Worm (Caenorhabditis elegans) whole organism, L4 larva: ENCODE results near the gene hacl-1.

Experiments
- F10B5.3 ChIP-seq: sonication (generic microtip); optimal IDR thresholded peaks from 2 replicates; lab custom pipeline; 2016; ENCODE audit warnings: mild to moderate bottlenecking, missing genetic modification characterization, missing compliant biosample characterization
- F37D6.2 ChIP-seq: sonication (generic microtip); optimal IDR thresholded peaks from 2 replicates; lab custom pipeline; 2016; ENCODE audit warnings: mild to moderate bottlenecking, missing genetic modification characterization, missing compliant biosample characterization
- F44E2.7 ChIP-seq: fragments of 200-800 bp; sonication (Bioruptor generic); IDR thresholded peaks from 2 replicates; pipeline ENCODE4 v2.1.2; 2022; ENCODE audit warnings: missing genetic modification characterization, missing compliant biosample characterization
- F49E8.2 ChIP-seq: sonication (generic microtip); optimal IDR thresholded peaks from 2 replicates; lab custom pipeline; 2016; ENCODE audit warnings: missing compliant biosample characterization, mild to moderate bottlenecking, missing genetic modification characterization, borderline replicate concordance
- R02D3.7 ChIP-seq: fragments of 150-350 bp; sonication (generic microtip); optimal IDR thresholded peaks from 3 replicates; lab custom pipeline; 2014; ENCODE audit warnings: missing biosample characterization, missing genetic modification characterization
- T20F7.1 ChIP-seq: fragments of 200-800 bp; sonication (Bioruptor generic); optimal IDR thresholded peaks from 2 replicates; lab custom pipeline; 2018; ENCODE audit warnings: mild to moderate bottlenecking, missing genetic modification characterization, missing compliant biosample characterization
- T26A8.4 ChIP-seq: fragments of 200-800 bp; sonication (Bioruptor generic); IDR thresholded peaks from 2 replicates; pipeline ENCODE4 v1.3.6; 2022; ENCODE audit warnings: missing genetic modification characterization, missing compliant biosample characterization
- aha-1 ChIP-seq: fragments of 150-350 bp; peaks from one replicate; lab custom pipeline; 2014; ENCODE audit warnings: missing biosample characterization, missing genetic modification characterization
- ama-1 ChIP-seq: fragments of 150-350 bp; optimal IDR thresholded peaks from 2 replicates; lab custom pipeline; 2014; ENCODE audit warnings: inconsistent platforms, mixed read lengths
- arid-1 ChIP-seq: fragments of 200-800 bp; sonication (Bioruptor generic); conservative IDR thresholded peaks from 2 replicates; pipeline ENCODE4 v1.3.6; 2022; ENCODE audit warnings: missing genetic modification reagents, missing genetic modification characterization, missing compliant biosample characterization
- ceh-20 ChIP-seq: fragments of 200-800 bp; sonication (Bioruptor generic); IDR thresholded peaks from 2 replicates; pipeline ENCODE4 v1.3.6; 2022; ENCODE audit warnings: missing genetic modification reagents, missing genetic modification characterization, missing compliant biosample characterization
- ces-1 ChIP-seq: fragments of 150-350 bp; sonication (generic microtip); optimal IDR thresholded peaks from 4 replicates; lab custom pipeline; 2014; ENCODE audit warnings: missing biosample characterization, missing genetic modification reagents, missing genetic modification characterization
- ctbp-1 ChIP-seq: fragments of 200-800 bp; sonication (Bioruptor generic); IDR thresholded peaks from 2 replicates; pipeline ENCODE4 v1.3.6; 2022; ENCODE audit warnings: missing genetic modification reagents, missing genetic modification characterization, missing compliant biosample characterization
- daf-12 ChIP-seq: fragments of 150-350 bp; optimal IDR thresholded peaks from 2 replicates; lab custom pipeline; 2014; ENCODE audit warnings: missing biosample characterization, missing genetic modification reagents, missing genetic modification characterization
- daf-16 ChIP-seq, 3 experiments: sonication (generic microtip); optimal IDR thresholded peaks; 2 replicates each; lab custom pipeline; 2016 to 2017; ENCODE audit warnings: missing genetic modification characterization in 3 of 3, missing genetic modification reagents in 3 of 3, mild to moderate bottlenecking in 2 of 3, missing compliant biosample characterization in 2 of 3, missing biosample characterization in 1 of 3, moderate library complexity in 1 of 3
- dmd-6 ChIP-seq: fragments of 200-800 bp; sonication (Bioruptor generic); IDR thresholded peaks from 2 replicates; pipeline ENCODE4 v1.3.6; 2022; ENCODE audit warnings: missing genetic modification reagents, missing genetic modification characterization, missing compliant biosample characterization
- duxl-1 ChIP-seq: sonication (generic microtip); optimal IDR thresholded peaks from 2 replicates; lab custom pipeline; 2016; ENCODE audit warnings: mild to moderate bottlenecking, missing genetic modification characterization, moderate library complexity, missing compliant biosample characterization; ENCODE audit not compliant: poor library complexity
- dve-1 ChIP-seq: sonication (generic microtip); optimal IDR thresholded peaks from 2 replicates; lab custom pipeline; 2017; ENCODE audit warnings: antibody characterized with exemption, mild to moderate bottlenecking, missing genetic modification characterization, missing compliant biosample characterization; ENCODE audit not compliant: insufficient read depth
- hif-1 ChIP-seq, 2 experiments: sonication (generic microtip); optimal IDR thresholded peaks; 2 replicates each; lab custom pipeline; 2016 to 2017; ENCODE audit warnings: missing compliant biosample characterization in 2 of 2, missing genetic modification characterization in 2 of 2, missing genetic modification reagents in 2 of 2, missing genotype in 2 of 2, mild to moderate bottlenecking in 1 of 2
- hlh-11 ChIP-seq: fragments of 200-800 bp; sonication (Bioruptor generic); optimal IDR thresholded peaks from 2 replicates; lab custom pipeline; 2018; ENCODE audit warnings: mild to moderate bottlenecking, missing genetic modification characterization, missing compliant biosample characterization
- hlh-30 ChIP-seq: sonication (generic microtip); optimal IDR thresholded peaks from 2 replicates; lab custom pipeline; 2017; ENCODE audit warnings: antibody characterized with exemption, mild to moderate bottlenecking, missing genetic modification characterization, missing compliant biosample characterization; ENCODE audit not compliant: insufficient read depth
- hmg-1.1 ChIP-seq: fragments of 200-800 bp; sonication (Bioruptor generic); IDR thresholded peaks from 2 replicates; pipeline ENCODE4 v1.3.6; 2022; ENCODE audit warnings: missing genetic modification reagents, missing genetic modification characterization, missing compliant biosample characterization
- jun-1 ChIP-seq: fragments of 150-350 bp; optimal IDR thresholded peaks from 2 replicates; lab custom pipeline; 2014; ENCODE audit warnings: missing biosample characterization, missing genetic modification reagents, missing genetic modification characterization
- lim-7 ChIP-seq: fragments of 200-800 bp; sonication (Bioruptor generic); IDR thresholded peaks from 2 replicates; pipeline ENCODE4 v1.3.6; 2022; ENCODE audit warnings: missing genetic modification characterization, missing compliant biosample characterization
- lin-13 ChIP-seq: fragments of 150-350 bp; optimal IDR thresholded peaks from 2 replicates; lab custom pipeline; 2014; ENCODE audit warnings: missing biosample characterization, missing genetic modification reagents, missing genetic modification characterization
- lin-38 ChIP-seq: fragments of 200-800 bp; sonication (Bioruptor generic); IDR thresholded peaks from 2 replicates; pipeline ENCODE4 v1.3.6; 2022; ENCODE audit warnings: missing genetic modification reagents, missing genetic modification characterization, missing compliant biosample characterization
- lir-3 ChIP-seq: sonication (generic microtip); optimal IDR thresholded peaks from 2 replicates; lab custom pipeline; 2016; ENCODE audit warnings: mild to moderate bottlenecking, missing genetic modification characterization, missing compliant biosample characterization
- lsy-2 ChIP-seq, 2 experiments: fragments of 150-350 bp in 1 of 2; sonication (generic microtip) in 1 of 2; optimal IDR thresholded peaks; 2 replicates each; lab custom pipeline; 2014 to 2017; ENCODE audit warnings: missing biosample characterization in 2 of 2, missing genetic modification characterization in 2 of 2
- mep-1 ChIP-seq: fragments of 150-350 bp; sonication (generic microtip); optimal IDR thresholded peaks from 3 replicates; lab custom pipeline; 2014; ENCODE audit warnings: missing biosample characterization, missing genetic modification characterization
- mes-2 ChIP-seq: sonication (generic microtip); optimal IDR thresholded peaks from 2 replicates; lab custom pipeline; 2016; ENCODE audit warnings: missing genotype, mild to moderate bottlenecking, missing genetic modification characterization, missing compliant biosample characterization; ENCODE audit not compliant: poor library complexity, severe bottlenecking
- nhr-102 ChIP-seq: sonication (generic microtip); optimal IDR thresholded peaks from 2 replicates; lab custom pipeline; 2016; ENCODE audit warnings: mild to moderate bottlenecking, missing genetic modification characterization, moderate library complexity, missing compliant biosample characterization
- nhr-111 ChIP-seq: fragments of 200-800 bp; sonication (Bioruptor generic); optimal IDR thresholded peaks from 2 replicates; lab custom pipeline; 2018; ENCODE audit warnings: mild to moderate bottlenecking, missing genetic modification characterization, missing compliant biosample characterization
- nhr-25 ChIP-seq: sonication (generic microtip); optimal IDR thresholded peaks from 2 replicates; lab custom pipeline; 2017; ENCODE audit warnings: missing genetic modification characterization, mild to moderate bottlenecking, missing compliant biosample characterization, antibody characterized with exemption, moderate library complexity, borderline replicate concordance; ENCODE audit not compliant: insufficient read depth
- nhr-28 ChIP-seq: fragments of 150-350 bp; optimal IDR thresholded peaks from 2 replicates; lab custom pipeline; 2014; ENCODE audit warnings: missing biosample characterization, missing genetic modification characterization
- nhr-48 ChIP-seq: sonication (generic microtip); optimal IDR thresholded peaks from 2 replicates; lab custom pipeline; 2016; ENCODE audit warnings: mild to moderate bottlenecking, missing genetic modification characterization, missing compliant biosample characterization
- nhr-77 ChIP-seq: fragments of 150-350 bp; optimal IDR thresholded peaks from 2 replicates; lab custom pipeline; 2014; ENCODE audit warnings: missing biosample characterization, missing genetic modification characterization
- sdz-12 ChIP-seq: fragments of 200-800 bp; sonication (Bioruptor generic); optimal IDR thresholded peaks from 2 replicates; lab custom pipeline; 2018; ENCODE audit warnings: mild to moderate bottlenecking, missing genetic modification characterization, missing compliant biosample characterization
- spr-3 ChIP-seq: fragments of 200-800 bp; sonication (Bioruptor generic); optimal IDR thresholded peaks from 2 replicates; lab custom pipeline; 2018; ENCODE audit warnings: mild to moderate bottlenecking, missing genetic modification characterization, missing compliant biosample characterization
- tag-97 ChIP-seq: fragments of 200-800 bp; sonication (Bioruptor generic); IDR thresholded peaks from 2 replicates; pipeline ENCODE4 v1.3.6; 2022; ENCODE audit warnings: missing genetic modification characterization, missing compliant biosample characterization
- tra-1 ChIP-seq: fragments of 200-800 bp; sonication (Bioruptor generic); IDR thresholded peaks from 2 replicates; pipeline ENCODE4 v1.3.6; 2022; ENCODE audit warnings: missing genetic modification reagents, missing genetic modification characterization, missing compliant biosample characterization
- unc-62 ChIP-seq, 3 experiments: fragments of 150-350 bp in 1 of 3; sonication (generic microtip); optimal IDR thresholded peaks in 2 of 3; peaks in 1 of 3; 1 replicate in 1 of 3; 2 replicates in 2 of 3; lab custom pipeline; 2014 to 2017; ENCODE audit warnings: missing biosample characterization in 3 of 3, missing genetic modification characterization in 3 of 3, missing genetic modification reagents in 3 of 3, missing genotype in 1 of 3
- vab-7 ChIP-seq: fragments of 200-800 bp; sonication (Bioruptor generic); IDR thresholded peaks from 2 replicates; pipeline ENCODE4 v1.3.6; 2022; ENCODE audit warnings: missing genetic modification reagents, missing genetic modification characterization, missing compliant biosample characterization
- zfp-2 ChIP-seq: sonication (generic microtip); optimal IDR thresholded peaks from 2 replicates; lab custom pipeline; 2016; ENCODE audit warnings: mild to moderate bottlenecking, missing genetic modification characterization, missing compliant biosample characterization
- zfp-3 ChIP-seq: fragments of 200-800 bp; sonication (Bioruptor generic); conservative IDR thresholded peaks from 2 replicates; pipeline ENCODE4 v1.3.6; 2022; ENCODE audit warnings: missing genetic modification reagents, missing genetic modification characterization, missing compliant biosample characterization
- zip-2 ChIP-seq: fragments of 150-350 bp; optimal IDR thresholded peaks from 2 replicates; lab custom pipeline; 2014; ENCODE audit warnings: missing biosample characterization, missing genetic modification characterization
- ztf-7 ChIP-seq: fragments of 150-350 bp; optimal IDR thresholded peaks from 2 replicates; lab custom pipeline; 2014; ENCODE audit warnings: missing biosample characterization, missing genetic modification characterization

Gene hacl-1

DNA sequence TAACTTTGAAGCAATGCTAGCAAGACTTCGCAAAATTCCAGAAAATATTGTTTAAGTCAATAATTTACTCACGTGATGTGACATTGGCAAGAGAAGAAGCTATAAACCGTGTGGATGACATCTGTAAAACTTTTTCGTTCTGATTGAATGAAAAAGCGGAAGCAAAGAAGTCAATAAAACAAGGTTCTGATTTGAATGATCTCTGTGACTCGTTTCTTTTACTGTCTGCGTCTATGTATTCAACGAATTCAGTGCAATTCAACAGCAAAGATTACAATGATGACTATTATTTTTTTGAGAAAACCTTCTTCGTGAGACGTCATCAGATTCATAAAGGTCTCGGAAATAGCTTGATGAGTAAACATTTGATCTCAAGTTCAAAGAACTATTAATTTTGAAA is at the start of gene hacl-1:
Gene hacl-1 (minus strand): TSS at position 121 of the 400 bp plus-strand sequence.
- TF ChIP-seq F37D6.2 (tag; lab: Kevin White, UChicago), result no peak
- no peak for TF ChIP-seq T26A8.4 (GFP tag; lab: Robert Waterston, UW)
- TF ChIP-seq lsy-2 (tag; optimal IDR thresholded peaks at IDR 0.05; lab: Kevin White, UChicago), result peak in 1 of 2 experiments; percentile 56
- peak; percentile 71 for TF ChIP-seq dve-1
- no peak for TF ChIP-seq ceh-20 (GFP tag; lab: Robert Waterston, UW)
- peak; percentile 48 for TF ChIP-seq nhr-48 (tag; lab: Kevin White, UChicago)
- peak; percentile 57 for TF ChIP-seq hlh-11 (tag; lab: Kevin White, UChicago)
- TF ChIP-seq nhr-25 (tag; lab: Kevin White, UChicago), result peak; percentile 1
- TF ChIP-seq vab-7 (GFP tag; lab: Robert Waterston, UW), result no peak
- TF ChIP-seq zfp-3 (GFP tag; lab: Robert Waterston, UW), result no peak
- peak; percentile 64 for TF ChIP-seq dmd-6
- peak; percentile 15 for TF ChIP-seq lin-13 (GFP tag; lab: Kevin White, UChicago)
- peak; percentile 35 for TF ChIP-seq jun-1 (tag; lab: Kevin White, UChicago)
- peak; percentile 28 for TF ChIP-seq nhr-102 (tag; lab: Kevin White, UChicago)
- TF ChIP-seq ztf-7 (tag; lab: Kevin White, UChicago), result no peak
- TF ChIP-seq mes-2 (tag; lab: Kevin White, UChicago), result peak; percentile 34
- TF ChIP-seq daf-16 (GFP tag; optimal IDR thresholded peaks at IDR 0.05; lab: Kevin White, UChicago), result no peak
- peak; percentile 19 for TF ChIP-seq daf-16 (tag; optimal IDR thresholded peaks at IDR 0.05; lab: Kevin White, UChicago)
- TF ChIP-seq hlh-30 (tag; lab: Kevin White, UChicago), result peak; percentile 43
- TF ChIP-seq tag-97, result no peak
- peak; percentile 59 for TF ChIP-seq aha-1 (tag; lab: Kevin White, UChicago)
- 0 out of 2 replicates have a peak, but pooled peaks have one; percentile 7 for TF ChIP-seq hmg-1.1
- TF ChIP-seq zip-2 (tag; lab: Kevin White, UChicago), result no peak
- peak; percentile 9 for TF ChIP-seq nhr-77 (tag; lab: Kevin White, UChicago)
- no peak for TF ChIP-seq lin-38
- peak; percentile 46 for TF ChIP-seq nhr-28
- TF ChIP-seq unc-62 (GFP tag; optimal IDR thresholded peaks at IDR 0.05 in 1 of 2; lab: Kevin White, UChicago), result peak in 1 of 2 experiments; percentile 69
- TF ChIP-seq unc-62 (tag; optimal IDR thresholded peaks at IDR 0.05; lab: Kevin White, UChicago), result no peak
- peak; percentile 41 for TF ChIP-seq mep-1 (tag; lab: Kevin White, UChicago)

ce11 chrII:11542385-11542784 is 49.6 kb upstream of the hacl-1 start, which contains the start of gene gtf-2E2:
TSS of gene gtf-2E2 (minus strand) at chrII:11542495.
- TF ChIP-seq lir-3 (no peak), ces-1 (no peak), nhr-77 (tag; lab: Kevin White, UChicago) (no peak), spr-3 (GFP tag; lab: Kevin White, UChicago) (no peak), F10B5.3 (tag; lab: Kevin White, UChicago) (no peak), F49E8.2 (tag; lab: Kevin White, UChicago) (no peak), unc-62 (GFP tag; optimal IDR thresholded peaks at IDR 0.05 in 1 of 2; lab: Kevin White, UChicago) (no peak), unc-62 (tag; optimal IDR thresholded peaks at IDR 0.05; lab: Kevin White, UChicago) (no peak), T26A8.4 (GFP tag; lab: Robert Waterston, UW) (no peak), nhr-48 (tag; lab: Kevin White, UChicago) (no peak), vab-7 (GFP tag; lab: Robert Waterston, UW) (no peak), hmg-1.1 (no peak), duxl-1 (tag; lab: Kevin White, UChicago) (no peak), R02D3.7 (no peak), ctbp-1 (GFP tag; lab: Robert Waterston, UW) (no peak), nhr-111 (GFP tag; lab: Kevin White, UChicago) (no peak), arid-1 (peak; percentile 42; the same call in 1 of the 2 replicates), hif-1 (tag; optimal IDR thresholded peaks at IDR 0.05; lab: Kevin White, UChicago) (no peak), T20F7.1 (GFP tag; lab: Kevin White, UChicago) (no peak), tra-1 (GFP tag; lab: Robert Waterston, UW) (no peak), nhr-25 (tag; lab: Kevin White, UChicago) (no peak), sdz-12 (no peak), daf-16 (GFP tag; optimal IDR thresholded peaks at IDR 0.05; lab: Kevin White, UChicago) (no peak), daf-16 (tag; optimal IDR thresholded peaks at IDR 0.05; lab: Kevin White, UChicago) (peak; percentile 68), daf-12 (tag; lab: Kevin White, UChicago) (no peak), F44E2.7 (GFP tag; lab: Robert Waterston, UW) (no peak), ama-1 (lab: Kevin White, UChicago) (peak; percentile 32), mes-2 (tag; lab: Kevin White, UChicago) (peak; percentile 82), zfp-2 (tag; lab: Kevin White, UChicago) (no peak), aha-1 (tag; lab: Kevin White, UChicago) (no peak), F37D6.2 (tag; lab: Kevin White, UChicago) (no peak), lim-7 (GFP tag; lab: Robert Waterston, UW) (no peak)
